Fruit fly (Drosophila melanogaster): ENCODE results near the gene alpha-Est6.

Gene alpha-Est6

dm6 chr3R:7506314-7506988, 22.1 kb downstream of the alpha-Est6 start (continued):
- TF ChIP-seq eve (GFP tag; optimal IDR thresholded peaks at IDR 0.05), result peak in 1 of 2 experiments; percentile 24
- no peak for TF ChIP-seq jigr1 (GFP tag; IDR thresholded peaks at IDR 0.05)
- no peak for TF ChIP-seq onecut (GFP tag; IDR thresholded peaks at IDR 0.05)
- TF ChIP-seq Dp (GFP tag; optimal IDR thresholded peaks at IDR 0.05), result no peak
- no peak for TF ChIP-seq CG30431 (GFP tag; optimal IDR thresholded peaks at IDR 0.05)
- TF ChIP-seq CG11696 (GFP tag; IDR thresholded peaks at IDR 0.05), result peak; percentile 57; the same call in 1 of the 2 replicates
- TF ChIP-seq pho (GFP tag; optimal IDR thresholded peaks at IDR 0.05), result peak; percentile 91
- TF ChIP-seq CG4820 (GFP tag; optimal IDR thresholded peaks at IDR 0.05), result peak; percentile 29
- TF ChIP-seq sqz (GFP tag; optimal IDR thresholded peaks at IDR 0.05), result no peak
- no peak for TF ChIP-seq CG5953 (GFP tag; IDR thresholded peaks at IDR 0.05)
- TF ChIP-seq Optix (GFP tag; IDR thresholded peaks at IDR 0.05), result no peak
- peak; percentile 95 for TF ChIP-seq CG18599 (GFP tag; optimal IDR thresholded peaks at IDR 0.05)
- TF ChIP-seq Hsf (GFP tag; optimal IDR thresholded peaks at IDR 0.05), result peak; percentile 86
- peak; percentile 59 for TF ChIP-seq CG6272 (GFP tag; IDR thresholded peaks at IDR 0.05)
- no peak; the same call in 2 of the 3 replicates for TF ChIP-seq gce (GFP tag; IDR thresholded peaks at IDR 0.05)
- TF ChIP-seq Adf1 (GFP tag; IDR thresholded peaks at IDR 0.05), result peak; percentile 80
- no peak for TF ChIP-seq Lpt (GFP tag; optimal IDR thresholded peaks at IDR 0.05)
- no peak for TF ChIP-seq CG17186 (GFP tag; optimal IDR thresholded peaks at IDR 0.05)
- TF ChIP-seq CG3726 (GFP tag; IDR thresholded peaks at IDR 0.05), result peak; percentile 64; the same call in 1 of the 3 replicates
- TF ChIP-seq Hey (tag; optimal IDR thresholded peaks at IDR 0.05), result peak; percentile 3
- peak; percentile 80 for TF ChIP-seq BtbVII (GFP tag; optimal IDR thresholded peaks at IDR 0.05)
- no peak for TF ChIP-seq CG7745 (tag; optimal IDR thresholded peaks at IDR 0.05)
- TF ChIP-seq tap (tag; optimal IDR thresholded peaks at IDR 0.05), result peak; percentile 51
- TF ChIP-seq CG13775 (GFP tag; optimal IDR thresholded peaks at IDR 0.05), result peak; percentile 81
- TF ChIP-seq Blimp-1 (GFP tag; optimal IDR thresholded peaks at IDR 0.05), result no peak
- peak; percentile 62; the same call in 2 of the 3 replicates for TF ChIP-seq H15 (GFP tag; IDR thresholded peaks at IDR 0.05)
- no peak for TF ChIP-seq CG10431 (GFP tag; optimal IDR thresholded peaks at IDR 0.05)
- TF ChIP-seq CG18619 (GFP tag; optimal IDR thresholded peaks at IDR 0.05), result peak; percentile 80
- peak; percentile 99 for TF ChIP-seq Med (GFP tag)
- TF ChIP-seq nau (GFP tag; optimal IDR thresholded peaks at IDR 0.05), result peak; percentile 69
- TF ChIP-seq Mrtf (GFP tag; IDR thresholded peaks at IDR 0.05), result peak; percentile 81; the same call in 2 of the 3 replicates
- TF ChIP-seq esg (GFP tag; conservative IDR thresholded peaks at IDR 0.05), result peak; percentile 70
- TF ChIP-seq CG15479 (GFP tag; optimal IDR thresholded peaks at IDR 0.05), result no peak
- TF ChIP-seq Camta (GFP tag; optimal IDR thresholded peaks at IDR 0.05), result peak; percentile 67
- TF ChIP-seq aop (GFP tag; IDR thresholded peaks at IDR 0.05), result no peak
- TF ChIP-seq CG6175 (GFP tag; IDR thresholded peaks at IDR 0.05), result peak; percentile 85
- peak; percentile 98 for TF ChIP-seq CG2120 (GFP tag; optimal IDR thresholded peaks at IDR 0.05)
- TF ChIP-seq fd64A (GFP tag; optimal IDR thresholded peaks at IDR 0.05), result no peak
- no peak for TF ChIP-seq D19A (tag; optimal IDR thresholded peaks at IDR 0.05)
- no peak for TF ChIP-seq fd102C (GFP tag; optimal IDR thresholded peaks at IDR 0.05)
- TF ChIP-seq CG6683 (GFP tag; optimal IDR thresholded peaks at IDR 0.05), result peak; percentile 63
- TF ChIP-seq CHES-1-like (GFP tag; optimal IDR thresholded peaks at IDR 0.05), result peak; percentile 90
- peak; percentile 77; the same call in 1 of the 2 replicates for TF ChIP-seq toy (GFP tag; IDR thresholded peaks at IDR 0.05)
- TF ChIP-seq disco-r (GFP tag; optimal IDR thresholded peaks at IDR 0.05), result peak; percentile 59
- peak; percentile 90 for TF ChIP-seq caup (GFP tag; optimal IDR thresholded peaks at IDR 0.05; ENCODE audit: severe bottlenecking)
- no peak for TF ChIP-seq Dll (GFP tag; IDR thresholded peaks at IDR 0.05; ENCODE audit: partially characterized antibody)
- TF ChIP-seq dmrt99B (tag; optimal IDR thresholded peaks at IDR 0.05), result peak; percentile 68
- TF ChIP-seq CG9932 (GFP tag; IDR thresholded peaks at IDR 0.05), result peak; percentile 92
- TF ChIP-seq vvl (GFP tag; IDR thresholded peaks at IDR 0.05), result peak; percentile 85; the same call in 1 of the 2 replicates
- no peak for TF ChIP-seq corto (GFP tag; optimal IDR thresholded peaks at IDR 0.05)
